Fruit fly (Drosophila melanogaster): ENCODE results near the gene CG14260.

CG14260 gene

dm6 chr3R:27233398-27233797 lies 31.9 kb upstream of the CG14260 start, which contains the start of gene CG31068:
Gene CG31068 (plus strand): TSS chr3R:27233698.
- TF ChIP-seq CG8119 (GFP tag; IDR thresholded peaks at IDR 0.05) (no peak), CG6792 (GFP tag; optimal IDR thresholded peaks at IDR 0.05) (no peak)

- TF ChIP-seq svp (GFP tag) (peak; percentile 73), ss (GFP tag; optimal IDR thresholded peaks at IDR 0.05) (no peak), Sox14 (GFP tag; optimal IDR thresholded peaks at IDR 0.05) (no peak)
Observed at dm6 chr3R:27237980-27238379, 27.3 kb upstream of the CG14260 start.

- TF ChIP-seq CG34406 (GFP tag; optimal IDR thresholded peaks at IDR 0.05): no peak
- no peak for TF ChIP-seq CG8632 (GFP tag; optimal IDR thresholded peaks at IDR 0.05)
- no peak for TF ChIP-seq cyc (GFP tag; optimal IDR thresholded peaks at IDR 0.05)
- TF ChIP-seq CG11294 (GFP tag; IDR thresholded peaks at IDR 0.05): no peak
- TF ChIP-seq fkh (GFP tag; optimal IDR thresholded peaks at IDR 0.05): peak; percentile 95
- TF ChIP-seq CG16779 (tag; optimal IDR thresholded peaks at IDR 0.05): no peak
- no peak for TF ChIP-seq dsx (GFP tag; optimal IDR thresholded peaks at IDR 0.05; ENCODE audit: poor library complexity, severe bottlenecking)
- peak; percentile 37 for TF ChIP-seq CG1621 (tag; optimal IDR thresholded peaks at IDR 0.05)
- TF ChIP-seq salr (GFP tag; optimal IDR thresholded peaks at IDR 0.05): no peak
- no peak for TF ChIP-seq acj6 (GFP tag; optimal IDR thresholded peaks at IDR 0.05)
- TF ChIP-seq fd85E (GFP tag; optimal IDR thresholded peaks at IDR 0.05): no peak
- TF ChIP-seq eg (GFP tag; IDR thresholded peaks at IDR 0.05): no peak
- peak; percentile 0 for TF ChIP-seq esn (GFP tag; optimal IDR thresholded peaks at IDR 0.05)
- no peak for TF ChIP-seq CG31627 (GFP tag; optimal IDR thresholded peaks at IDR 0.05)
- TF ChIP-seq CG6276 (GFP tag; optimal IDR thresholded peaks at IDR 0.05): no peak
- TF ChIP-seq Sox14 (GFP tag; optimal IDR thresholded peaks at IDR 0.05): no peak
- no peak for TF ChIP-seq achi (GFP tag; optimal IDR thresholded peaks at IDR 0.05)
- TF ChIP-seq net (GFP tag; optimal IDR thresholded peaks at IDR 0.05): no peak
- TF ChIP-seq CG8319 (GFP tag; optimal IDR thresholded peaks at IDR 0.05): no peak
Observed at dm6 chr3R:27238438-27239301, 26.6 kb upstream of the CG14260 start, which contains the start of the genes CG31064 and PolA2. Gene CG31064 (minus strand): TSS chr3R:27239085. Gene PolA2 (plus strand): TSS chr3R:27239163.

dm6 chr3R:27240967-27241366 lies 24.3 kb upstream of the CG14260 start, which contains the start of gene CG17991:
Gene CG17991 (plus strand): TSS chr3R:27241267.
- TF ChIP-seq CG10669 (GFP tag; optimal IDR thresholded peaks at IDR 0.05) (no peak), fd59A (GFP tag; optimal IDR thresholded peaks at IDR 0.05) (no peak), lz (GFP tag; optimal IDR thresholded peaks at IDR 0.05) (no peak), svp (GFP tag) (no peak), CG10631 (GFP tag; optimal IDR thresholded peaks at IDR 0.05) (no peak), spab (GFP tag; optimal IDR thresholded peaks at IDR 0.05) (no peak), eg (GFP tag; IDR thresholded peaks at IDR 0.05) (no peak), Sox102F (GFP tag; optimal IDR thresholded peaks at IDR 0.05) (no peak), Ets21C (GFP tag; optimal IDR thresholded peaks at IDR 0.05) (no peak), cyc (GFP tag; optimal IDR thresholded peaks at IDR 0.05) (no peak), vri (GFP tag; optimal IDR thresholded peaks at IDR 0.05) (no peak), CG3032 (tag; optimal IDR thresholded peaks at IDR 0.05) (no peak), Ets96B (tag; optimal IDR thresholded peaks at IDR 0.05) (no peak), CG6808 (GFP tag; optimal IDR thresholded peaks at IDR 0.05) (no peak), CG1621 (tag; optimal IDR thresholded peaks at IDR 0.05) (no peak), CG4318 (GFP tag; optimal IDR thresholded peaks at IDR 0.05) (no peak), CG8319 (GFP tag; optimal IDR thresholded peaks at IDR 0.05) (no peak), CG9139 (GFP tag; optimal IDR thresholded peaks at IDR 0.05) (no peak), ss (GFP tag; optimal IDR thresholded peaks at IDR 0.05) (no peak), topi (GFP tag; optimal IDR thresholded peaks at IDR 0.05) (no peak)
